Fruit fly (Drosophila melanogaster): ENCODE measurements around the gene CG13014.
A peak's percentile ranks its signal among the peaks of the same experiment; 100 is the strongest.

CG13014 gene

DNA sequence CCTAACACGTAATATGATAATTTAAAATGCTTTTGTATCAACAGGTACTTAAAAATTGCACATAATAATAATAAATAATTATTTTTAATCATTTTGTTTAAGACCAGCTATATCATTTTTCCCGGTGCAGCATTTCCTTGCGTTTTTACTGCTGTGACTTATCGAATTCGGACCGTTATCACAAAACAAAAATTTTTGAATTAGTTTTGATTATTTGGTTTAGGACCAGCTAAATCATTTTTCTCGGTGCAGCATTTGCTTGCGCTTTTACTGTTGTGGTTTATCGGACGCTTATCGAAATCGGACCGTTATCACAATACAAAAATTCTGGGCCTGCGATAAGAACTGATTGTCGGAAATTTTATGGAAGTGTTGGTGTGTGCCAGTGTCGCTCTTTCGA, 35.1 kb upstream of the CG13014 start (continued):
- TF ChIP-seq danr (GFP tag; IDR thresholded peaks at IDR 0.05): peak; percentile 55; the same call in 1 of the 2 replicates
- TF ChIP-seq Antp (GFP tag; optimal IDR thresholded peaks at IDR 0.05): peak; percentile 52
- TF ChIP-seq disco-r (GFP tag; optimal IDR thresholded peaks at IDR 0.05): peak; percentile 21
- TF ChIP-seq ftz-f1 (GFP tag; optimal IDR thresholded peaks at IDR 0.05): no peak
- no peak for TF ChIP-seq prd (optimal IDR thresholded peaks at IDR 0.05)
- TF ChIP-seq prd (GFP tag; IDR thresholded peaks at IDR 0.05): peak; percentile 66; the same call in 2 of the 3 replicates
- peak; percentile 13; the same call in 1 of the 2 replicates for TF ChIP-seq CG17612 (GFP tag; IDR thresholded peaks at IDR 0.05)
- no peak for TF ChIP-seq CG7271 (tag; optimal IDR thresholded peaks at IDR 0.05)
- TF ChIP-seq Doc2 (GFP tag; IDR thresholded peaks at IDR 0.05): no peak
- no peak for TF ChIP-seq gt (GFP tag; IDR thresholded peaks at IDR 0.05)
- TF ChIP-seq jigr1 (GFP tag; IDR thresholded peaks at IDR 0.05): no peak
- TF ChIP-seq gro (GFP tag; optimal IDR thresholded peaks at IDR 0.05): peak; percentile 72
- TF ChIP-seq Dip3 (GFP tag; optimal IDR thresholded peaks at IDR 0.05): peak; percentile 39
- peak; percentile 36 for TF ChIP-seq pho (GFP tag; optimal IDR thresholded peaks at IDR 0.05)
- TF ChIP-seq B-H2 (GFP tag; optimal IDR thresholded peaks at IDR 0.05): peak; percentile 10
- no peak for TF ChIP-seq CG8281 (tag; optimal IDR thresholded peaks at IDR 0.05)
- no peak for TF ChIP-seq fd64A (GFP tag; optimal IDR thresholded peaks at IDR 0.05)
- peak in 1 of 2 experiments; percentile 50 for TF ChIP-seq Pdp1 (GFP tag; optimal IDR thresholded peaks at IDR 0.05)
- TF ChIP-seq sim (GFP tag; IDR thresholded peaks at IDR 0.05): peak; percentile 69; the same call in 1 of the 2 replicates
- peak; percentile 95 for TF ChIP-seq grn (GFP tag; optimal IDR thresholded peaks at IDR 0.05)
- TF ChIP-seq H15 (GFP tag; IDR thresholded peaks at IDR 0.05): 0 out of 3 replicates have a peak, but pooled peaks have one; percentile 36
- TF ChIP-seq Stat92E (GFP tag; optimal IDR thresholded peaks at IDR 0.05): peak in 1 of 3 experiments; percentile 34
- peak; percentile 84 for TF ChIP-seq HHEX (GFP tag; optimal IDR thresholded peaks at IDR 0.05)
- peak; percentile 63 for TF ChIP-seq CG6654 (GFP tag; optimal IDR thresholded peaks at IDR 0.05)
- TF ChIP-seq CG6689 (GFP tag; IDR thresholded peaks at IDR 0.05): peak; percentile 79
- peak; percentile 91 for TF ChIP-seq gem (tag; optimal IDR thresholded peaks at IDR 0.05)
- peak; percentile 1 for TF ChIP-seq CG9876 (GFP tag; optimal IDR thresholded peaks at IDR 0.05)
- TF ChIP-seq CG1024 (GFP tag; IDR thresholded peaks at IDR 0.05): peak; percentile 50; the same call in 1 of the 2 replicates
- TF ChIP-seq CG6175 (GFP tag; IDR thresholded peaks at IDR 0.05): no peak
- TF ChIP-seq oc (tag; optimal IDR thresholded peaks at IDR 0.05): peak; percentile 37
- TF ChIP-seq gfzf (GFP tag; optimal IDR thresholded peaks at IDR 0.05): no peak
- TF ChIP-seq CG10274 (GFP tag; optimal IDR thresholded peaks at IDR 0.05): peak; percentile 42
- TF ChIP-seq CG17186 (GFP tag; optimal IDR thresholded peaks at IDR 0.05): peak; percentile 8
- peak; percentile 20 for TF ChIP-seq trh (GFP tag; optimal IDR thresholded peaks at IDR 0.05)
- TF ChIP-seq unc-4 (GFP tag; IDR thresholded peaks at IDR 0.05; ENCODE audit: partially characterized antibody): no peak
- TF ChIP-seq CG7745 (tag; optimal IDR thresholded peaks at IDR 0.05): peak; percentile 25
- no peak for TF ChIP-seq CG14667 (GFP tag; IDR thresholded peaks at IDR 0.05)
- TF ChIP-seq Dll (GFP tag; IDR thresholded peaks at IDR 0.05; ENCODE audit: partially characterized antibody): 0 out of 4 replicates have a peak, but pooled peaks have one; percentile 15
- TF ChIP-seq CG4424 (GFP tag; optimal IDR thresholded peaks at IDR 0.05): peak; percentile 76
- no peak for TF ChIP-seq Jarid2 (GFP tag; optimal IDR thresholded peaks at IDR 0.05)
- TF ChIP-seq kay (GFP tag; optimal IDR thresholded peaks at IDR 0.05): no peak
- peak; percentile 78 for TF ChIP-seq ara (GFP tag; IDR thresholded peaks at IDR 0.05)
- 0 out of 2 replicates have a peak, but pooled peaks have one; percentile 40 for TF ChIP-seq Awh (GFP tag; IDR thresholded peaks at IDR 0.05)
- peak; percentile 60 for TF ChIP-seq CG3407 (GFP tag; optimal IDR thresholded peaks at IDR 0.05)
- peak; percentile 51; the same call in 1 of the 2 replicates for TF ChIP-seq al (GFP tag; IDR thresholded peaks at IDR 0.05)
- peak in 1 of 2 experiments; percentile 5 for TF ChIP-seq crp (GFP tag; optimal IDR thresholded peaks at IDR 0.05)
- TF ChIP-seq Fer2 (tag; optimal IDR thresholded peaks at IDR 0.05): peak; percentile 11
- TF ChIP-seq CG12071 (GFP tag; optimal IDR thresholded peaks at IDR 0.05): peak; percentile 79
- no peak for TF ChIP-seq BEAF-32 (GFP tag; optimal IDR thresholded peaks at IDR 0.05)
- TF ChIP-seq CG33213 (GFP tag; optimal IDR thresholded peaks at IDR 0.05): peak; percentile 49

Measured in whole organism, embryonic.